Worm (Caenorhabditis elegans): ENCODE measurements around the gene fozi-1.

DNA sequence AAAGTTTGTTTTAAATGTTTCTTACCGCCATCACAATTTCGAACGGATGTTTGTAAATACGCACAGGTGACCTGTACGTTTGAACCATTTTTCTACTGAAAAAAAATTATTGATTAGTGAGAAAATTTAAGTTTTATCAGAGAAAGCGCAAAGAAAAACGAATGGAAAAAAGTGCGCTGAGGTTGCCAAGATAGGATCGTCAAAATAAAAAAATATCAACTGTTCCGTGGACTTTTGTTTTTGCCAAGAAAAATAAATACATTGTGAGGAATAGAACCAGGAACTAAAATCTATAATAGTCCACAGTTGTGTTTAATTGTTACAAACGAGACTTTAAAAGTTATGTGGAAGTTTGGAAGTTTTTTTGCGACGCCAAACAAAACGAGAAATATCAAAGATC, 45.4 kb upstream of the fozi-1 start, which contains the start of gene T23G5.2:
- TF ChIP-seq nhr-10 (tag; optimal IDR thresholded peaks at IDR 0.05) (no peak), fos-1 (tag; optimal IDR thresholded peaks at IDR 0.05) (no peak), ama-1 (optimal IDR thresholded peaks at IDR 0.05) (no peak), mdl-1 (tag; optimal IDR thresholded peaks at IDR 0.05) (no peak), nhr-6 (tag; optimal IDR thresholded peaks at IDR 0.05) (no peak), ztf-11 (tag; optimal IDR thresholded peaks at IDR 0.05) (no peak), mab-5 (tag; optimal IDR thresholded peaks at IDR 0.05) (no peak), ceh-82 (tag; optimal IDR thresholded peaks at IDR 0.05) (no peak), aly-2 (tag; optimal IDR thresholded peaks at IDR 0.05) (no peak)

Measured in whole organism, L2 larva.